Fruit fly (Drosophila melanogaster): ENCODE measurements around the gene CG10654.
A peak's percentile ranks its signal among the peaks of the same experiment; 100 is the strongest.

CG10654 gene

DNA sequence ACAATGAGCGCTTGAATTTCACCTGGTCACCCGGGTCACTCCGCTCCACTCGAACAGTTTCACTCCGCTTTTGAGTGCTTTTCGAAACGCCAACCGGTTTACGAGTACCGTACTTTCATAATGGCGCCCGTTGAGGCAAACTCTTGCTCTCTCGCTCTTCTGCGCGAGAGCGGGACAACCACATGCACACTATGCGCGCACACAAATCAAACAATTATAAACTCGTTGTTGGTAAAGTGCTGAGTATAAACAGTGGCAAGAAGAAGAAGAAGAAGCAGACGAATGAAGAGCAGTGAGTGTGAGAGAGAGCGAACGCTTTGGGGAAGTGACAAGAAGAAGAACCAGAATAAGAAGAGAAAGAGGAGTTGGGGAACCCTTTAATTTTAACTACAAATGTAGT, 39.6 kb downstream of the CG10654 start, which contains the start of gene eyg (continued):
- no peak for TF ChIP-seq CG10147 (GFP tag; optimal IDR thresholded peaks at IDR 0.05)
- no peak for TF ChIP-seq Gug (GFP tag; IDR thresholded peaks at IDR 0.05)
- no peak for TF ChIP-seq D (optimal IDR thresholded peaks at IDR 0.05)
- TF ChIP-seq D (GFP tag; optimal IDR thresholded peaks at IDR 0.05) = peak; percentile 11
- peak; percentile 94 for TF ChIP-seq chinmo (GFP tag; IDR thresholded peaks at IDR 0.05; ENCODE audit: partially characterized antibody)
- no peak for TF ChIP-seq ap (GFP tag; IDR thresholded peaks at IDR 0.05)
- TF ChIP-seq her (GFP tag; optimal IDR thresholded peaks at IDR 0.05) = peak; percentile 70
- TF ChIP-seq vvl (GFP tag; IDR thresholded peaks at IDR 0.05) = peak; percentile 79
- TF ChIP-seq CG33557 (GFP tag; optimal IDR thresholded peaks at IDR 0.05) = no peak
- TF ChIP-seq odd (GFP tag; optimal IDR thresholded peaks at IDR 0.05) = no peak
- no peak for TF ChIP-seq Spps (tag; optimal IDR thresholded peaks at IDR 0.05)
- peak; percentile 60 for TF ChIP-seq Scr (GFP tag; IDR thresholded peaks at IDR 0.05; ENCODE audit: partially characterized antibody)
- TF ChIP-seq CG32772 (GFP tag; IDR thresholded peaks at IDR 0.05) = no peak
- TF ChIP-seq Dad (GFP tag; optimal IDR thresholded peaks at IDR 0.05) = peak; percentile 35
- TF ChIP-seq emc (GFP tag; optimal IDR thresholded peaks at IDR 0.05) = no peak
- peak; percentile 14 for TF ChIP-seq Fer3 (tag; optimal IDR thresholded peaks at IDR 0.05)
- TF ChIP-seq trem (tag; optimal IDR thresholded peaks at IDR 0.05) = peak; percentile 17
- TF ChIP-seq GATAe (GFP tag; conservative IDR thresholded peaks at IDR 0.05) = peak; percentile 26; the same call in 1 of the 2 replicates
- no peak for TF ChIP-seq crp (GFP tag; optimal IDR thresholded peaks at IDR 0.05)
- no peak for TF ChIP-seq CG13296 (GFP tag; optimal IDR thresholded peaks at IDR 0.05)
- TF ChIP-seq CG31224 (GFP tag; IDR thresholded peaks at IDR 0.05) = no peak
- TF ChIP-seq CG13424 (tag; optimal IDR thresholded peaks at IDR 0.05) = peak; percentile 31
- TF ChIP-seq CG33213 (GFP tag; optimal IDR thresholded peaks at IDR 0.05) = peak; percentile 30
- TF ChIP-seq Xbp1 (GFP tag; optimal IDR thresholded peaks at IDR 0.05) = no peak
- TF ChIP-seq CG9215 (GFP tag; IDR thresholded peaks at IDR 0.05) = no peak
- no peak for TF ChIP-seq CG30020 (tag; optimal IDR thresholded peaks at IDR 0.05)
- peak; percentile 69 for TF ChIP-seq B-H2 (GFP tag; optimal IDR thresholded peaks at IDR 0.05)
- TF ChIP-seq sd (tag; optimal IDR thresholded peaks at IDR 0.05) = no peak
- TF ChIP-seq Antp (GFP tag; optimal IDR thresholded peaks at IDR 0.05) = no peak
- TF ChIP-seq row (GFP tag; IDR thresholded peaks at IDR 0.05) = no peak
- TF ChIP-seq CG18764 (GFP tag; optimal IDR thresholded peaks at IDR 0.05) = no peak
- peak; percentile 28 for TF ChIP-seq CG13775 (GFP tag; optimal IDR thresholded peaks at IDR 0.05)
- peak; percentile 5 for TF ChIP-seq CG4707 (GFP tag; optimal IDR thresholded peaks at IDR 0.05)
- no peak for TF ChIP-seq BEAF-32 (GFP tag; optimal IDR thresholded peaks at IDR 0.05)
- peak; percentile 25; the same call in 1 of the 3 replicates for TF ChIP-seq so (GFP tag; IDR thresholded peaks at IDR 0.05)
- TF ChIP-seq CG1529 (GFP tag; optimal IDR thresholded peaks at IDR 0.05) = no peak
- peak; percentile 63 for TF ChIP-seq CG8290 (GFP tag; optimal IDR thresholded peaks at IDR 0.05)
- no peak for TF ChIP-seq CG8290 (tag; optimal IDR thresholded peaks at IDR 0.05)
- peak; percentile 100 for TF ChIP-seq Nf-YC (tag; optimal IDR thresholded peaks at IDR 0.05)
- no peak for TF ChIP-seq CkIIα-i1 (GFP tag; IDR thresholded peaks at IDR 0.05)
- TF ChIP-seq CG17612 (GFP tag; IDR thresholded peaks at IDR 0.05) = no peak
- TF ChIP-seq cato (GFP tag; optimal IDR thresholded peaks at IDR 0.05; ENCODE audit: borderline replicate concordance) = no peak
- TF ChIP-seq CG14965 (GFP tag; optimal IDR thresholded peaks at IDR 0.05; ENCODE audit: borderline replicate concordance) = no peak
- TF ChIP-seq sob (GFP tag; IDR thresholded peaks at IDR 0.05) = no peak
- TF ChIP-seq CG4730 (GFP tag; IDR thresholded peaks at IDR 0.05) = no peak
- peak; percentile 83 for TF ChIP-seq HmgD (GFP tag; optimal IDR thresholded peaks at IDR 0.05)
- TF ChIP-seq ken (GFP tag; IDR thresholded peaks at IDR 0.05) = no peak
- 0 out of 2 replicates have a peak, but pooled peaks have one; percentile 20 for TF ChIP-seq slbo (GFP tag; IDR thresholded peaks at IDR 0.05)
- TF ChIP-seq dm (GFP tag; optimal IDR thresholded peaks at IDR 0.05) = peak; percentile 14
- peak; percentile 66 for TF ChIP-seq CrebB (tag; optimal IDR thresholded peaks at IDR 0.05)
- no peak for TF ChIP-seq CG7556 (GFP tag; optimal IDR thresholded peaks at IDR 0.05)
- TF ChIP-seq B-H1 (GFP tag; IDR thresholded peaks at IDR 0.05) = no peak; the same call in 2 of the 3 replicates
